Worm (Caenorhabditis elegans) whole organism, L3 larva: ENCODE results near the gene nhr-154.

Experiments used
- R02D3.7 ChIP-seq: fragments of 150-350 bp; optimal IDR thresholded peaks from 2 replicates; lab custom pipeline; 2014; ENCODE audit warnings: missing biosample characterization, missing genetic modification characterization
- ama-1 ChIP-seq: fragments of 150-350 bp; optimal IDR thresholded peaks from 2 replicates; lab custom pipeline; 2018
- ceh-16 ChIP-seq: sonication (generic microtip); optimal IDR thresholded peaks from 2 replicates; lab custom pipeline; 2017; ENCODE audit warnings: missing biosample characterization, missing genetic modification characterization
- ceh-28 ChIP-seq: fragments of 150-350 bp; optimal IDR thresholded peaks from 2 replicates; lab custom pipeline; 2014; ENCODE audit warnings: missing biosample characterization, missing genetic modification reagents, missing genetic modification characterization
- ceh-82 ChIP-seq: fragments of 150-350 bp; optimal IDR thresholded peaks from 2 replicates; lab custom pipeline; 2014; ENCODE audit warnings: missing biosample characterization, missing genetic modification characterization
- ceh-9 ChIP-seq: sonication (generic microtip); optimal IDR thresholded peaks from 2 replicates; lab custom pipeline; 2018; ENCODE audit warnings: missing biosample characterization, missing genetic modification characterization
- daf-12 ChIP-seq: fragments of 150-350 bp; optimal IDR thresholded peaks from 2 replicates; lab custom pipeline; 2014; ENCODE audit warnings: missing biosample characterization, missing genetic modification reagents, missing genetic modification characterization
- egl-27 ChIP-seq: sonication (generic microtip); optimal IDR thresholded peaks from 4 replicates; lab custom pipeline; 2017; ENCODE audit warnings: missing biosample characterization, missing genetic modification reagents, missing genetic modification characterization
- egl-5 ChIP-seq: fragments of 150-350 bp; optimal IDR thresholded peaks from 2 replicates; lab custom pipeline; 2017; ENCODE audit warnings: missing biosample characterization, missing genetic modification reagents, missing genetic modification characterization, inconsistent platforms
- elt-2 ChIP-seq: sonication (generic microtip); optimal IDR thresholded peaks from 2 replicates; lab custom pipeline; 2016; ENCODE audit warnings: missing genetic modification reagents, mild to moderate bottlenecking, missing genetic modification characterization, missing compliant biosample characterization
- elt-3 ChIP-seq, 3 experiments: fragments of 150-350 bp in 1 of 3; sonication (generic microtip) in 2 of 3; optimal IDR thresholded peaks; 2 replicates in 2 of 3; 4 replicates in 1 of 3; lab custom pipeline; 2014 to 2017; ENCODE audit warnings: missing biosample characterization in 3 of 3, missing genetic modification characterization in 3 of 3
- eor-1 ChIP-seq, 2 experiments: fragments of 150-350 bp; optimal IDR thresholded peaks; 2 replicates each; lab custom pipeline; 2014 to 2018; ENCODE audit warnings: missing biosample characterization in 2 of 2, missing genetic modification characterization in 2 of 2
- fkh-2 ChIP-seq: fragments of 150-350 bp; optimal IDR thresholded peaks from 2 replicates; lab custom pipeline; 2014; ENCODE audit warnings: missing biosample characterization, missing genetic modification reagents, missing genetic modification characterization
- fos-1 ChIP-seq: fragments of 150-350 bp; optimal IDR thresholded peaks from 2 replicates; lab custom pipeline; 2014; ENCODE audit warnings: missing biosample characterization, missing genetic modification characterization
- hmg-11 ChIP-seq: sonication (generic microtip); optimal IDR thresholded peaks from 2 replicates; lab custom pipeline; 2016; ENCODE audit warnings: missing genetic modification characterization, missing compliant biosample characterization
- lin-15B ChIP-seq: fragments of 150-350 bp; optimal IDR thresholded peaks from 2 replicates; lab custom pipeline; 2014; ENCODE audit warnings: missing biosample characterization, missing genetic modification characterization
- lin-39 ChIP-seq: fragments of 150-350 bp; optimal IDR thresholded peaks from 2 replicates; lab custom pipeline; 2018; ENCODE audit warnings: missing biosample characterization, missing genetic modification reagents, missing genetic modification characterization
- lsy-12 ChIP-seq: sonication (generic microtip); optimal IDR thresholded peaks from 2 replicates; lab custom pipeline; 2016; ENCODE audit warnings: mild to moderate bottlenecking, missing genetic modification characterization, missing compliant biosample characterization
- mdl-1 ChIP-seq: fragments of 150-350 bp; optimal IDR thresholded peaks from 2 replicates; lab custom pipeline; 2014; ENCODE audit warnings: missing biosample characterization, missing genetic modification characterization
- nfya-1 ChIP-seq: sonication (generic microtip); optimal IDR thresholded peaks from 2 replicates; lab custom pipeline; 2017; ENCODE audit warnings: missing genetic modification characterization, mild to moderate bottlenecking, missing compliant biosample characterization, antibody characterized with exemption, moderate library complexity; ENCODE audit not compliant: insufficient read depth
- nhr-23 ChIP-seq: fragments of 150-350 bp; optimal IDR thresholded peaks from 2 replicates; lab custom pipeline; 2014; ENCODE audit warnings: missing biosample characterization, missing genetic modification reagents, missing genetic modification characterization
- nhr-237 ChIP-seq: fragments of 150-350 bp; optimal IDR thresholded peaks from 2 replicates; lab custom pipeline; 2014; ENCODE audit warnings: missing biosample characterization, missing genetic modification characterization
- nhr-28 ChIP-seq: fragments of 150-350 bp; optimal IDR thresholded peaks from 2 replicates; lab custom pipeline; 2014; ENCODE audit warnings: missing biosample characterization, missing genetic modification characterization
- nhr-43 ChIP-seq: sonication (generic microtip); optimal IDR thresholded peaks from 2 replicates; lab custom pipeline; 2016; ENCODE audit warnings: mild to moderate bottlenecking, missing genetic modification characterization, missing compliant biosample characterization; ENCODE audit not compliant: poor library complexity, severe bottlenecking
- nhr-67 ChIP-seq: fragments of 150-350 bp; optimal IDR thresholded peaks from 2 replicates; lab custom pipeline; 2014; ENCODE audit warnings: missing biosample characterization, missing genetic modification characterization
- nhr-76 ChIP-seq: fragments of 150-350 bp; sonication (generic microtip); optimal IDR thresholded peaks from 5 replicates; lab custom pipeline; 2014; ENCODE audit warnings: missing biosample characterization, missing genetic modification characterization
- nhr-77 ChIP-seq: fragments of 150-350 bp; optimal IDR thresholded peaks from 2 replicates; lab custom pipeline; 2014; ENCODE audit warnings: missing biosample characterization, missing genetic modification characterization
- pha-4 ChIP-seq: fragments of 150-350 bp; optimal IDR thresholded peaks from 2 replicates; lab custom pipeline; 2014; ENCODE audit warnings: missing biosample characterization, missing genetic modification reagents, missing genetic modification characterization
- pqm-1 ChIP-seq: fragments of 150-350 bp; optimal IDR thresholded peaks from 2 replicates; lab custom pipeline; 2017; ENCODE audit warnings: missing biosample characterization, missing genetic modification characterization, inconsistent platforms
- sea-2 ChIP-seq: fragments of 150-350 bp; sonication (generic microtip); optimal IDR thresholded peaks from 4 replicates; lab custom pipeline; 2014; ENCODE audit warnings: missing biosample characterization, missing genetic modification reagents, missing genetic modification characterization
- skn-1 ChIP-seq: fragments of 150-350 bp; optimal IDR thresholded peaks from 2 replicates; lab custom pipeline; 2014; ENCODE audit warnings: missing biosample characterization, missing genetic modification characterization
- snpc-4 ChIP-seq: fragments of 150-350 bp; optimal IDR thresholded peaks from 2 replicates; lab custom pipeline; 2014; ENCODE audit warnings: missing biosample characterization, missing genetic modification characterization
- unc-39 ChIP-seq: sonication (generic microtip); optimal IDR thresholded peaks from 4 replicates; lab custom pipeline; 2017; ENCODE audit warnings: missing biosample characterization, missing genetic modification characterization
- zag-1 ChIP-seq: fragments of 150-350 bp; optimal IDR thresholded peaks from 2 replicates; lab custom pipeline; 2014; ENCODE audit warnings: missing biosample characterization, missing genetic modification characterization
- ztf-11 ChIP-seq: fragments of 150-350 bp; optimal IDR thresholded peaks from 2 replicates; lab custom pipeline; 2014; ENCODE audit warnings: missing biosample characterization, missing genetic modification characterization
- ztf-4 ChIP-seq: fragments of 150-350 bp; optimal IDR thresholded peaks from 2 replicates; lab custom pipeline; 2014; ENCODE audit warnings: missing biosample characterization, missing genetic modification characterization

The nhr-154 gene

DNA sequence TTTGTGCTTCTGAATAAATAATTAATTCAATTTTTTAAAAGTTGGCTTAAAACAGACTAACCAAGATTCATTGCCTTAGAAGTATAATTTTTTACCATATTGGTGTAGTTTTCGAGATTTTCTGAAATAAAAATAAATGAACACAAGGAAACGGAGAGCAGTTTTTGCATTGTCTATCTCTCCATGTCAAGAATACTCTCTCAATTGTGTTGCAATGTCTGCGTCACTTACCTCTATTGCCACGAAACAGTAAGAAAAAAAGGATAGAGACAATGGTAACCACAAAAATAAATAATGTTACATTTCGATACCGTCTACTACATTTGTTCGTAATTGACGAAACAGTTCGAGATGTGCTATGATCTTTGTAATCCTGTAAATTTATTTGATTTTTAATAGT is 18.2 kb upstream of the nhr-154 start, which contains the start of gene R07B7.10:
R07B7.10 (plus strand) TSS at position 285 of the 400 bp plus-strand sequence.
- TF ChIP-seq nhr-28 (tag; lab: Kevin White, UChicago) (no peak), daf-12 (tag; lab: Kevin White, UChicago) (no peak), pha-4 (tag; lab: Kevin White, UChicago) (peak; percentile 32), nhr-77 (tag; lab: Kevin White, UChicago) (no peak)

DNA sequence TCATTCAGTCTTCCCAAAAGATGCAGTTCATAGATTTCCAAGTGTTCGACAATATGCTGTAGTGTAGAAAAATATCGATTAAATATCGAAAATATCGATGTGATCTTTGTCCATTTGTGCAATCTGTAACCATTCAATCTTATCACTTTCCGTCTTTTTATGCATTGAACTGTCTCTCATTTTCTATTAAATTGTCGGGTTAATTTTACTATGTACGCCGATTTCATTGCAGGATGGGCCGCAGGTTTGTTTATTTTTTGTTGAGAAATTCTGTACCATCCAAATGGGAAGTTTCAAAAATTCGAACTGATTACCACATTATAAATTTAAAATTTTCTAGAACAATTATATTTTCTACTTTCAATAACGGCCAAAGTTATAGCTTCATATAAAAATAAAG is 16.9 kb upstream of the nhr-154 start, which contains the start of gene R07B7.8:
R07B7.8 (minus strand) TSS at position 101 of the 400 bp plus-strand sequence.
- no peak for TF ChIP-seq ceh-82
- peak; percentile 69 for TF ChIP-seq ceh-28 (tag; lab: Kevin White, UChicago)
- TF ChIP-seq daf-12 (tag; lab: Kevin White, UChicago): no peak
- TF ChIP-seq hmg-11: no peak
- no peak for TF ChIP-seq unc-39 (tag; lab: Kevin White, UChicago)
- TF ChIP-seq nhr-23 (tag; lab: Kevin White, UChicago): no peak
- no peak for TF ChIP-seq ama-1 (lab: Kevin White, UChicago)
- peak; percentile 36 for TF ChIP-seq elt-2 (tag; lab: Kevin White, UChicago)

DNA sequence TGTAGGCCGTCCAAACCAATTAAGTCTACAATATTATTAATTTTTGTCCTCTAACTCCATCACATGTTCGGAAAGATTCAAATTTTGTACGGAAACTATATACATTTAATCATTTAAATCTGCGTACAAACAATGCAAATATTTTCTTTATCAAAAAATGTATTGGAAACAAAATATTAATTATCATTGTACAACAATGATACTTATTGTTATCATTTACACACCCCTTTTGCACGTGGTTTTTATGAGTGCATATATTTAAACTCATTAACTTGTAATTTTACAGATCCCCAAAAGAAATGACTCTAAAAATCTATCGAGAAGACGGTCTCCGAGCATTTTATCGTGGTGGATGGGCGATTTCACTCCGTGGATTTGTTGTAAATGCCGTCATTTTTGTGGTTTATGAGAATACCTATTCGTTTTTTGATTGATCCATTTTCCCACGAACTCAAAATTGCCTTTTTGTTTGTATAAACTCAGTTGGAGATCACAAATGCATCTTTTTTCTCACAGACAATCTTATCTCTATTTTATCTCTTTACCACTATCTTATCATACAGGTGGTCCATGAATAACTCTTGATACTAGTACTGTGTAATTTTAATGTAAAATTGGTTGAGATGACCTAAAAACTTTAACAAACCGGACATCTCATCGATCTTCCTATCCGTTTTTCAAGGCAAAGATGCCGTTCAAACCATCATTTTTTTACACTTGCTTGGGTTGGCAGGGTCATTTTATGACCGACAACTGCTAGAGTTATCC is 15.0 kb upstream of the nhr-154 start:
- TF ChIP-seq elt-3 (tag; optimal IDR thresholded peaks at IDR 0.05; lab: Kevin White, UChicago) (peak; percentile 54 to 91 (median 58)), pha-4 (tag; lab: Kevin White, UChicago) (peak; percentile 43), nhr-67 (tag; lab: Kevin White, UChicago) (no peak), pqm-1 (tag; lab: Kevin White, UChicago) (peak; percentile 48), ceh-28 (tag; lab: Kevin White, UChicago) (peak; percentile 11), snpc-4 (tag; lab: Kevin White, UChicago) (no peak), R02D3.7 (tag; lab: Kevin White, UChicago) (peak; percentile 25), ceh-16 (no peak), daf-12 (tag; lab: Kevin White, UChicago) (no peak), zag-1 (tag; lab: Kevin White, UChicago) (no peak), elt-2 (tag; lab: Kevin White, UChicago) (peak; percentile 57)

DNA sequence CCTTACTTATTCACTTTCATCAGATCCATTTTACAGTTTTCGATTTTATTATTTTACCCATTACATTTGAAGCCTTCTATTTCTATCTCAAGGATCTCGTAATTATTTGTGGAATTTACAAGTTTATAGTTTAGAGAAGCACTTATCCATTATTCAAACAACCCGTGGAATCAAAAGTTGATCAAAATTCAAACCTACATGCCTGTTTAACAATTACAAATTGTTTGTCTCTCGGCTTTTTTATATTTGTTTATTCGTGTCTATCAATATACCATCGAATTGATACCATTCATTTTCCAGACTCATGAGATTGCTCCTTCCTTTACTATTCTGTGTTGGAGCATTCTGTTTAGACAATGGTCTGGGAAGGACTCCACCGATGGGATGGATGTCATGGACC is 14.2 kb upstream of the nhr-154 start, which contains the start of gene gana-1:
gana-1 (plus strand) TSS at position 301 of the 400 bp plus-strand sequence.
- no peak for TF ChIP-seq egl-5 (tag; lab: Kevin White, UChicago)
- no peak for TF ChIP-seq sea-2
- no peak for TF ChIP-seq fos-1 (tag; lab: Kevin White, UChicago)
- TF ChIP-seq egl-27 (tag; lab: Kevin White, UChicago): no peak
- no peak for TF ChIP-seq nhr-67 (tag; lab: Kevin White, UChicago)
- no peak for TF ChIP-seq ztf-11
- TF ChIP-seq snpc-4 (tag; lab: Kevin White, UChicago): no peak
- no peak for TF ChIP-seq nhr-237 (tag; lab: Kevin White, UChicago)
- TF ChIP-seq ztf-4: no peak
- no peak for TF ChIP-seq ceh-9 (tag; lab: Kevin White, UChicago)
- TF ChIP-seq lin-15B (tag; lab: Kevin White, UChicago): no peak
- no peak for TF ChIP-seq ceh-16

DNA sequence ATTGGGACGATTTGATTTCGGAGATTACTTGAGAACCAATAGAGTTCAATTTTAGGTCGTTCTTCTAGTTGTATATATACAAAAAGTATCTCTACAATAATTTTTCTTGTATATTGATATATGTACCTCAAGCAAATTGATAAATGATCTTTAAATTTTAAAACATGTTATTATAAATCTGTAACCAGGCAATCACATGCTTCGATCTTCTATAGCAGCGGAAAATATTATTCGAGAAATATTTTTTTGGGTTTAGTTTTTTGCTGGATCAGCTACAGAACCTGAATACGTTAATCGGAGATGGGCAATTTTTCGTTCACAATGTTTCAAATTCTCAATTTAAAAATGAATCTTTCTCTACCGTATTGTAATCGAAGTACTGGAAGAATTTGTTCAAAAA is 12.3 kb upstream of the nhr-154 start, which contains the start of gene R07B7.12:
R07B7.12 (plus strand) TSS at position 301 of the 400 bp plus-strand sequence.
- TF ChIP-seq lsy-12 (tag; lab: Kevin White, UChicago): no peak
- TF ChIP-seq R02D3.7 (tag; lab: Kevin White, UChicago): no peak
- no peak for TF ChIP-seq nhr-237 (tag; lab: Kevin White, UChicago)
- TF ChIP-seq pqm-1 (tag; lab: Kevin White, UChicago): no peak
- TF ChIP-seq sea-2: no peak
- TF ChIP-seq nhr-23 (tag; lab: Kevin White, UChicago): no peak
- TF ChIP-seq lin-39 (tag; lab: Kevin White, UChicago): no peak
- TF ChIP-seq mdl-1: no peak
- TF ChIP-seq fkh-2: no peak
- no peak for TF ChIP-seq fos-1 (tag; lab: Kevin White, UChicago)
- TF ChIP-seq eor-1 (tag; optimal IDR thresholded peaks at IDR 0.05; lab: Kevin White, UChicago): no peak
- TF ChIP-seq nhr-43 (tag; lab: Kevin White, UChicago): no peak
- TF ChIP-seq nfya-1 (tag; lab: Kevin White, UChicago): no peak
- TF ChIP-seq ceh-28 (tag; lab: Kevin White, UChicago): no peak
- no peak for TF ChIP-seq nhr-76 (tag; lab: Kevin White, UChicago)
- no peak for TF ChIP-seq ceh-82
- no peak for TF ChIP-seq skn-1 (tag; lab: Kevin White, UChicago)
- TF ChIP-seq, all 47 proteins: peak for 0
